Fruit fly (Drosophila melanogaster): ENCODE results near the gene Bet3.

DNA sequence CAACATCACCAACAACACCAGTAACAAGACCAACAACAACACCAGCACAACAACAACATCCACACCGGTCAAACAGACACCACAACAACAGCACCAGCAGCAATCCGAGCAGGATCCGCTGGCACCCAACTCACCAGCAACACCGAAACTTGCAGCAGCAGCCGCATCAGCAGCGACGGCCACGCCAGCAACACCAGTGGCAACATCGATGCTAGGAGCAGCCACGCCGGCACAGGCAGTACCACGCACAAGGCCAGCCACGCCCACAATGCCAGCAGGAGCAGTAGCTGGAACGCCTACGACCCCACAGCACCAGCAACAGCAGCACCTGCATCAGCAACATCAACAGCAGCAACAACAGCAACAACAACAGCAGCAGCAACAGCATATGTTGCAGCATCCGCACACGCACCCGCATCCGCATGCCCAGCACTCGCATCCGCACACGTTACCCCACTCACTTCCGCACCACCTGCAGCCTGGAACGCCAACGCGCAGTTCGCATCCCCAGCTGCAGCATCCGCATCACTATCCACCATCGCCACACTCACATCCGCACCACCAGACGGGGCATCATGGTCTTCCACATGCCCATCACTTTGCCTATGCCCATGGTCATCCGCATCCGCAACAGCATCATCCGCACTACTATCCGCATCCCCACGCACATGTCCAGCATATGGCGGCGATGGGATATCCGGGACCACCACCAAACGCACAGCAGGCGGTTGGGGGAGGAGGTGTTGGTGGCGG lies 29.3 kb upstream of the Bet3 start:
- TF ChIP-seq psq (optimal IDR thresholded peaks at IDR 0.05): no peak
- no peak for TF ChIP-seq insv (optimal IDR thresholded peaks at IDR 0.05)
- no peak for TF ChIP-seq Sin3A (optimal IDR thresholded peaks at IDR 0.05)

All from Kc167 (cell line).